Fruit fly (Drosophila melanogaster) whole organism, pupa: ENCODE results near the gene Nckx30C.

Experiments
- CG10348 ChIP-seq: fragments of 200-800 bp; sonication (Bioruptor generic); IDR thresholded peaks from 2 replicates; pipeline ENCODE4 v1.3.6; 2022; ENCODE audit warnings: missing biosample characterization, missing genetic modification characterization
- CG12605 ChIP-seq: fragments of 200-800 bp; sonication (Bioruptor generic); IDR thresholded peaks from 2 replicates; pipeline ENCODE4 v1.3.6; 2022; ENCODE audit warnings: missing biosample characterization, missing genetic modification characterization
- CG13204 ChIP-seq: fragments of 200-800 bp; sonication (Bioruptor generic); optimal IDR thresholded peaks from 2 replicates; lab custom pipeline; 2018; ENCODE audit warnings: missing biosample characterization, mild to moderate bottlenecking, missing genetic modification characterization, moderate library complexity
- CG14655 ChIP-seq: fragments of 200-800 bp; sonication (Bioruptor generic); optimal IDR thresholded peaks from 3 replicates; lab custom pipeline; 2017; ENCODE audit warnings: mild to moderate bottlenecking, missing biosample characterization, missing genetic modification reagents, missing genetic modification characterization
- CG15710 ChIP-seq: fragments of 200-800 bp; sonication (Bioruptor generic); optimal IDR thresholded peaks from 2 replicates; lab custom pipeline; 2018; ENCODE audit warnings: missing biosample characterization, mild to moderate bottlenecking, missing genetic modification characterization, moderate library complexity
- CG17806 ChIP-seq: fragments of 200-800 bp; sonication (Bioruptor generic); optimal IDR thresholded peaks from 2 replicates; lab custom pipeline; 2018; ENCODE audit warnings: missing biosample characterization, mild to moderate bottlenecking, missing genetic modification characterization, moderate library complexity
- CG32121 ChIP-seq: fragments of 200-800 bp; sonication (Bioruptor generic); IDR thresholded peaks from 2 replicates; pipeline ENCODE4 v1.3.6; 2022; ENCODE audit warnings: missing biosample characterization, missing genetic modification characterization
- CG34367 ChIP-seq: fragments of 200-800 bp; sonication (Bioruptor generic); optimal IDR thresholded peaks from 2 replicates; lab custom pipeline; 2018; ENCODE audit warnings: missing biosample characterization, mild to moderate bottlenecking, missing genetic modification characterization
- CG4496 ChIP-seq: fragments of 200-800 bp; sonication (Bioruptor generic); IDR thresholded peaks from 3 replicates; pipeline ENCODE4 v1.3.6; 2022; ENCODE audit warnings: missing biosample characterization, missing genetic modification characterization
- CG8159 ChIP-seq: fragments of 200-800 bp; sonication (Bioruptor generic); optimal IDR thresholded peaks from 3 replicates; lab custom pipeline; 2018; ENCODE audit warnings: missing biosample characterization, mild to moderate bottlenecking, missing genetic modification characterization, moderate library complexity
- CG8301 ChIP-seq: fragments of 200-800 bp; sonication (Bioruptor generic); optimal IDR thresholded peaks from 2 replicates; lab custom pipeline; 2018; ENCODE audit warnings: missing biosample characterization, mild to moderate bottlenecking, missing genetic modification characterization
- CG9948 ChIP-seq: fragments of 200-800 bp; sonication (Bioruptor generic); optimal IDR thresholded peaks from 2 replicates; lab custom pipeline; 2018; ENCODE audit warnings: missing biosample characterization, mild to moderate bottlenecking, missing genetic modification characterization, moderate library complexity
- D1 ChIP-seq: fragments of 200-800 bp; sonication (Bioruptor generic); optimal IDR thresholded peaks from 2 replicates; lab custom pipeline; 2018; ENCODE audit warnings: missing biosample characterization, mild to moderate bottlenecking, missing genetic modification characterization, moderate library complexity
- EcR ChIP-seq: fragments of 200-800 bp; sonication (Bioruptor generic); optimal IDR thresholded peaks from 3 replicates; lab custom pipeline; 2019; ENCODE audit warnings: missing biosample characterization, missing genetic modification characterization, mild to moderate bottlenecking, moderate library complexity, missing genetic modification reagents
- Ets98B ChIP-seq: fragments of 200-800 bp; sonication (Bioruptor generic); IDR thresholded peaks from 2 replicates; pipeline ENCODE4 v1.3.6; 2022; ENCODE audit warnings: missing biosample characterization, missing genetic modification characterization
- Pif1A ChIP-seq: fragments of 200-800 bp; sonication (Bioruptor generic); optimal IDR thresholded peaks from 3 replicates; lab custom pipeline; 2016; ENCODE audit warnings: missing biosample characterization, missing genetic modification characterization
- Pif1B ChIP-seq: fragments of 200-800 bp; sonication (Bioruptor generic); optimal IDR thresholded peaks from 3 replicates; lab custom pipeline; 2016; ENCODE audit warnings: missing biosample characterization, missing genetic modification characterization
- Snoo ChIP-seq: fragments of 200-800 bp; sonication (Bioruptor generic); optimal IDR thresholded peaks from 3 replicates; lab custom pipeline; 2017; ENCODE audit warnings: missing biosample characterization, mild to moderate bottlenecking, missing genetic modification characterization, inconsistent platforms
- fd96Ca ChIP-seq: fragments of 200-800 bp; sonication (Bioruptor generic); IDR thresholded peaks from 3 replicates; pipeline ENCODE4 v1.3.6; 2022; ENCODE audit warnings: missing biosample characterization, missing genetic modification characterization
- gl ChIP-seq: fragments of 200-800 bp; sonication (Bioruptor generic); optimal IDR thresholded peaks from 2 replicates; lab custom pipeline; 2018; ENCODE audit warnings: missing biosample characterization, mild to moderate bottlenecking, missing genetic modification characterization
- rn ChIP-seq: fragments of 200-800 bp; sonication (Bioruptor generic); IDR thresholded peaks from 2 replicates; pipeline ENCODE4 v1.3.6; 2022; ENCODE audit warnings: missing biosample characterization, missing genetic modification characterization

The Nckx30C gene

dm6 chr2L:9746236-9747225, at the start of gene Nckx30C:
Gene Nckx30C, minus strand, starts transcription at chr2L:9746495.
- TF ChIP-seq CG10348 (GFP tag; lab: Robert Waterston, UW): no peak
- TF ChIP-seq EcR: no peak
- no peak for TF ChIP-seq CG13204 (GFP tag; lab: Kevin White, UChicago)
- no peak for TF ChIP-seq D1 (tag; lab: Kevin White, UChicago)
- no peak for TF ChIP-seq Ets98B (GFP tag; lab: Robert Waterston, UW)

- no peak for TF ChIP-seq CG9948 (tag; lab: Kevin White, UChicago)
- peak; percentile 54 for TF ChIP-seq D1 (tag; lab: Kevin White, UChicago)
- TF ChIP-seq, all 21 proteins: peak for 1
Observed at dm6 chr2L:9792945-9793344, 46.6 kb upstream of the Nckx30C start, which contains the start of gene CG13123. Gene CG13123, minus strand, starts transcription at chr2L:9793107.

dm6 chr2L:9790535-9790992, 44.3 kb upstream of the Nckx30C start, which contains the start of gene CG4036:
Gene CG4036, plus strand, starts transcription at chr2L:9790882.
- TF ChIP-seq EcR: peak; percentile 38
- TF ChIP-seq CG32121: peak; percentile 32; the same call in 1 of the 2 replicates
- no peak for TF ChIP-seq CG12605 (GFP tag; lab: Robert Waterston, UW)
- TF ChIP-seq, all 21 proteins: peak for 2

- TF ChIP-seq rn (GFP tag; lab: Robert Waterston, UW) (no peak), EcR (peak; percentile 88)
Observed at dm6 chr2L:9785917-9786432, 39.7 kb upstream of the Nckx30C start.

dm6 chr2L:9784468-9784867, 38.2 kb upstream of the Nckx30C start:
- TF ChIP-seq Ets98B (GFP tag; lab: Robert Waterston, UW) (no peak), Snoo (tag; lab: Kevin White, UChicago) (no peak), CG4496 (GFP tag; lab: Robert Waterston, UW) (no peak), D1 (tag; lab: Kevin White, UChicago) (peak; percentile 5), CG13204 (GFP tag; lab: Kevin White, UChicago) (no peak), fd96Ca (GFP tag; lab: Robert Waterston, UW) (no peak), EcR (no peak), CG8301 (tag; lab: Kevin White, UChicago) (no peak), CG17806 (tag; lab: Kevin White, UChicago) (no peak), CG10348 (GFP tag; lab: Robert Waterston, UW) (no peak), CG8159 (tag; lab: Kevin White, UChicago) (peak; percentile 91), CG14655 (no peak), CG15710 (tag; lab: Kevin White, UChicago) (no peak)

dm6 chr2L:9783130-9783529, 36.8 kb upstream of the Nckx30C start:
- TF ChIP-seq CG32121: no peak
- TF ChIP-seq CG9948 (tag; lab: Kevin White, UChicago): no peak

dm6 chr2L:9782176-9782581, 35.9 kb upstream of the Nckx30C start, which contains the start of gene IP3K1:
Gene IP3K1, plus strand, starts transcription at chr2L:9782384.
- TF ChIP-seq D1 (tag; lab: Kevin White, UChicago) (no peak), CG10348 (GFP tag; lab: Robert Waterston, UW) (no peak), CG34367 (tag; lab: Kevin White, UChicago) (no peak), Pif1B (GFP tag; lab: Kevin White, UChicago) (peak; percentile 62), gl (peak; percentile 55), CG13204 (GFP tag; lab: Kevin White, UChicago) (peak; percentile 51), CG15710 (tag; lab: Kevin White, UChicago) (peak; percentile 26), CG12605 (GFP tag; lab: Robert Waterston, UW) (peak; percentile 69), CG14655 (no peak), Pif1A (GFP tag; lab: Kevin White, UChicago) (peak; percentile 56), CG17806 (tag; lab: Kevin White, UChicago) (no peak), CG8159 (tag; lab: Kevin White, UChicago) (peak; percentile 17), fd96Ca (GFP tag; lab: Robert Waterston, UW) (peak; percentile 76; the same call in 2 of the 3 replicates), CG4496 (GFP tag; lab: Robert Waterston, UW) (peak; percentile 68), EcR (peak; percentile 95), CG9948 (tag; lab: Kevin White, UChicago) (no peak), CG32121 (peak; percentile 80), Snoo (tag; lab: Kevin White, UChicago) (peak; percentile 29), CG8301 (tag; lab: Kevin White, UChicago) (no peak), rn (GFP tag; lab: Robert Waterston, UW) (no peak), Ets98B (GFP tag; lab: Robert Waterston, UW) (peak; percentile 76)
- TF ChIP-seq, all 21 proteins: peak for 13
